Worm (Caenorhabditis elegans) whole organism, L4 larva: Measurements from ENCODE around the gene nhr-269.
"Not testable (repeated sequence)": the region's sequence is repeated elsewhere in the genome, so short reads cannot be mapped to it uniquely, and the experiment has no call there.

ENCODE experiments used
- Y105C5A.15 ChIP-seq: fragments of 200-800 bp; sonication (Bioruptor generic); IDR thresholded peaks from 2 replicates; pipeline ENCODE4 v1.3.6; 2022; ENCODE audit warnings: missing genetic modification characterization, missing compliant biosample characterization
- Y48G9A.11 ChIP-seq: fragments of 200-800 bp; sonication (Bioruptor generic); IDR thresholded peaks from 2 replicates; pipeline ENCODE4 v1.3.6; 2022; ENCODE audit warnings: missing genetic modification reagents, missing genetic modification characterization, missing compliant biosample characterization
- Y75B8A.6 ChIP-seq: fragments of 200-800 bp; sonication (Bioruptor generic); IDR thresholded peaks from 2 replicates; pipeline ENCODE4 v1.3.6; 2022; ENCODE audit warnings: missing genetic modification reagents, missing genetic modification characterization, missing compliant biosample characterization
- arid-1 ChIP-seq: fragments of 200-800 bp; sonication (Bioruptor generic); conservative IDR thresholded peaks from 2 replicates; pipeline ENCODE4 v1.3.6; 2022; ENCODE audit warnings: missing genetic modification reagents, missing genetic modification characterization, missing compliant biosample characterization
- ctbp-1 ChIP-seq: fragments of 200-800 bp; sonication (Bioruptor generic); IDR thresholded peaks from 2 replicates; pipeline ENCODE4 v1.3.6; 2022; ENCODE audit warnings: missing genetic modification reagents, missing genetic modification characterization, missing compliant biosample characterization
- daf-16 ChIP-seq, 3 experiments: sonication (generic microtip); optimal IDR thresholded peaks; 2 replicates each; lab custom pipeline; 2016 to 2017; ENCODE audit warnings: missing genetic modification characterization in 3 of 3, missing genetic modification reagents in 3 of 3, mild to moderate bottlenecking in 2 of 3, missing compliant biosample characterization in 2 of 3, missing biosample characterization in 1 of 3, moderate library complexity in 1 of 3
- dmd-6 ChIP-seq: fragments of 200-800 bp; sonication (Bioruptor generic); IDR thresholded peaks from 2 replicates; pipeline ENCODE4 v1.3.6; 2022; ENCODE audit warnings: missing genetic modification reagents, missing genetic modification characterization, missing compliant biosample characterization
- dve-1 ChIP-seq: sonication (generic microtip); optimal IDR thresholded peaks from 2 replicates; lab custom pipeline; 2017; ENCODE audit warnings: antibody characterized with exemption, mild to moderate bottlenecking, missing genetic modification characterization, missing compliant biosample characterization; ENCODE audit not compliant: insufficient read depth
- egl-43 ChIP-seq: fragments of 200-800 bp; sonication (Bioruptor generic); IDR thresholded peaks from 2 replicates; pipeline ENCODE4 v1.3.6; 2022; ENCODE audit warnings: missing genetic modification reagents, missing genetic modification characterization, missing compliant biosample characterization
- hlh-11 ChIP-seq: fragments of 200-800 bp; sonication (Bioruptor generic); optimal IDR thresholded peaks from 2 replicates; lab custom pipeline; 2018; ENCODE audit warnings: mild to moderate bottlenecking, missing genetic modification characterization, missing compliant biosample characterization
- lim-7 ChIP-seq: fragments of 200-800 bp; sonication (Bioruptor generic); IDR thresholded peaks from 2 replicates; pipeline ENCODE4 v1.3.6; 2022; ENCODE audit warnings: missing genetic modification characterization, missing compliant biosample characterization
- lin-1 ChIP-seq: fragments of 200-800 bp; sonication (Bioruptor generic); IDR thresholded peaks from 2 replicates; pipeline ENCODE4 v1.3.6; 2022; ENCODE audit warnings: missing genetic modification reagents, missing genetic modification characterization, missing compliant biosample characterization
- lin-38 ChIP-seq: fragments of 200-800 bp; sonication (Bioruptor generic); IDR thresholded peaks from 2 replicates; pipeline ENCODE4 v1.3.6; 2022; ENCODE audit warnings: missing genetic modification reagents, missing genetic modification characterization, missing compliant biosample characterization
- madf-5 ChIP-seq, 2 experiments: fragments of 200-800 bp; sonication (Bioruptor generic); IDR thresholded peaks; 2 replicates each; pipeline ENCODE4 v1.3.6; 2022; ENCODE audit warnings: missing compliant biosample characterization in 2 of 2, missing genetic modification characterization in 2 of 2
- madf-9 ChIP-seq: fragments of 200-800 bp; sonication (Bioruptor generic); conservative IDR thresholded peaks from 2 replicates; pipeline ENCODE4 v1.3.6; 2022; ENCODE audit warnings: missing genetic modification reagents, missing genetic modification characterization, missing compliant biosample characterization
- mdt-29 ChIP-seq: fragments of 200-800 bp; sonication (Bioruptor generic); IDR thresholded peaks from 2 replicates; pipeline ENCODE4 v1.3.6; 2022; ENCODE audit warnings: missing genetic modification reagents, missing genetic modification characterization, missing compliant biosample characterization
- mep-1 ChIP-seq: fragments of 150-350 bp; sonication (generic microtip); optimal IDR thresholded peaks from 3 replicates; lab custom pipeline; 2014; ENCODE audit warnings: missing biosample characterization, missing genetic modification characterization
- nhr-28 ChIP-seq: fragments of 150-350 bp; optimal IDR thresholded peaks from 2 replicates; lab custom pipeline; 2014; ENCODE audit warnings: missing biosample characterization, missing genetic modification characterization
- nhr-6 ChIP-seq: fragments of 150-350 bp; optimal IDR thresholded peaks from 2 replicates; lab custom pipeline; 2014; ENCODE audit warnings: missing biosample characterization, missing genetic modification characterization
- nhr-77 ChIP-seq: fragments of 150-350 bp; optimal IDR thresholded peaks from 2 replicates; lab custom pipeline; 2014; ENCODE audit warnings: missing biosample characterization, missing genetic modification characterization
- pha-4 ChIP-seq, 2 experiments: fragments of 150-350 bp in 1 of 2; fragments of 200-800 bp in 1 of 2; sonication (Bioruptor generic) in 1 of 2; IDR thresholded peaks in 1 of 2; optimal IDR thresholded peaks in 1 of 2; 2 replicates each; pipeline versions ENCODE4 v1.3.6 to Lab custom; 2014 to 2022; ENCODE audit warnings: missing genetic modification characterization in 2 of 2, missing genetic modification reagents in 2 of 2, missing biosample characterization in 1 of 2, missing compliant biosample characterization in 1 of 2
- pqm-1 ChIP-seq: sonication (generic microtip); optimal IDR thresholded peaks from 2 replicates; lab custom pipeline; 2017; ENCODE audit warnings: missing biosample characterization, missing genetic modification characterization
- set-16 ChIP-seq: fragments of 200-800 bp; sonication (Bioruptor generic); IDR thresholded peaks from 2 replicates; pipeline ENCODE4 v1.3.6; 2022; ENCODE audit warnings: missing genetic modification reagents, missing genetic modification characterization, missing compliant biosample characterization
- snpc-1.2 ChIP-seq: fragments of 200-800 bp; sonication (Bioruptor generic); IDR thresholded peaks from 2 replicates; pipeline ENCODE4 v1.3.6; 2022; ENCODE audit warnings: missing genetic modification reagents, missing genetic modification characterization, missing compliant biosample characterization
- tra-1 ChIP-seq: fragments of 200-800 bp; sonication (Bioruptor generic); IDR thresholded peaks from 2 replicates; pipeline ENCODE4 v1.3.6; 2022; ENCODE audit warnings: missing genetic modification reagents, missing genetic modification characterization, missing compliant biosample characterization
- vab-7 ChIP-seq: fragments of 200-800 bp; sonication (Bioruptor generic); IDR thresholded peaks from 2 replicates; pipeline ENCODE4 v1.3.6; 2022; ENCODE audit warnings: missing genetic modification reagents, missing genetic modification characterization, missing compliant biosample characterization
- zag-1 ChIP-seq: fragments of 150-350 bp; optimal IDR thresholded peaks from 2 replicates; lab custom pipeline; 2014; ENCODE audit warnings: missing biosample characterization, missing genetic modification characterization

nhr-269 gene

ce11 chrV:15327745-15328447 lies 41.7 kb downstream of the nhr-269 start, which contains the start of gene ZK1037.6 (continued):
- no peak for TF ChIP-seq tra-1 (GFP tag; lab: Robert Waterston, UW)
- TF ChIP-seq lin-38: no peak
- no peak for TF ChIP-seq nhr-77
- no peak for TF ChIP-seq lim-7 (GFP tag; lab: Robert Waterston, UW)
- TF ChIP-seq, all 104 proteins: peak for 3

ce11 chrV:15323417-15323816 lies 46.2 kb downstream of the nhr-269 start:
- no peak for TF ChIP-seq nhr-77
- TF ChIP-seq mep-1: no peak
- peak; percentile 59 for TF ChIP-seq dmd-6 (GFP tag; lab: Robert Waterston, UW)
- peak; percentile 27 for TF ChIP-seq hlh-11 (tag; lab: Kevin White, UChicago)
- TF ChIP-seq zag-1 (tag; lab: Kevin White, UChicago): no peak
- peak; percentile 23 for TF ChIP-seq dve-1 (tag; lab: Kevin White, UChicago)
- TF ChIP-seq nhr-28 (tag; lab: Kevin White, UChicago): peak; percentile 73
- TF ChIP-seq nhr-6 (tag; lab: Kevin White, UChicago): peak; percentile 19
- no peak for TF ChIP-seq daf-16 (GFP tag; optimal IDR thresholded peaks at IDR 0.05; lab: Kevin White, UChicago)
- TF ChIP-seq daf-16 (tag; optimal IDR thresholded peaks at IDR 0.05; lab: Kevin White, UChicago): peak; percentile 44
- peak; percentile 74 for TF ChIP-seq pqm-1 (tag; lab: Kevin White, UChicago)
- no peak for TF ChIP-seq madf-9 (GFP tag; lab: Robert Waterston, UW)
- TF ChIP-seq, all 104 proteins: peak for 7

- TF ChIP-seq nhr-28 (tag; lab: Kevin White, UChicago) (peak; percentile 71), pqm-1 (tag; lab: Kevin White, UChicago) (peak; percentile 15), daf-16 (tag; optimal IDR thresholded peaks at IDR 0.05; lab: Kevin White, UChicago) (peak; percentile 24), dmd-6 (GFP tag; lab: Robert Waterston, UW) (peak; percentile 65)
- TF ChIP-seq daf-16 (GFP tag; optimal IDR thresholded peaks at IDR 0.05; lab: Kevin White, UChicago): not testable (repeated sequence)
These were observed 47.0 kb downstream of the nhr-269 start, which contains the start of gene nhr-247 for ce11 chrV:15322653-15323052. TSS of gene nhr-247 (plus strand) at chrV:15322982.

ce11 chrV:15321912-15322311 lies 47.7 kb downstream of the nhr-269 start:
- TF ChIP-seq set-16 (GFP tag; lab: Robert Waterston, UW) (peak; percentile 82), egl-43 (0 out of 2 replicates have a peak, but pooled peaks have one; percentile 21), snpc-1.2 (GFP tag; lab: Robert Waterston, UW) (0 out of 2 replicates have a peak, but pooled peaks have one; percentile 12)

- TF ChIP-seq Y48G9A.11 (GFP tag; lab: Robert Waterston, UW) (0 out of 2 replicates have a peak, but pooled peaks have one; percentile 60), mdt-29 (GFP tag; lab: Robert Waterston, UW) (peak; percentile 86), lin-1 (0 out of 2 replicates have a peak, but pooled peaks have one; percentile 57), arid-1 (GFP tag; lab: Robert Waterston, UW) (peak; percentile 76; the same call in 1 of the 2 replicates), ctbp-1 (GFP tag; lab: Robert Waterston, UW) (peak; percentile 57; the same call in 1 of the 2 replicates), pha-4 (GFP tag; IDR thresholded peaks at IDR 0.05; lab: Robert Waterston, UW) (peak; percentile 74; the same call in 1 of the 2 replicates), vab-7 (GFP tag; lab: Robert Waterston, UW) (peak; percentile 51; the same call in 1 of the 2 replicates), Y75B8A.6 (0 out of 2 replicates have a peak, but pooled peaks have one; percentile 46), lim-7 (GFP tag; lab: Robert Waterston, UW) (peak; percentile 73), egl-43 (0 out of 2 replicates have a peak, but pooled peaks have one; percentile 24), madf-5 (GFP tag; IDR thresholded peaks at IDR 0.05; lab: Robert Waterston, UW) (0 out of 4 replicates have a peak, but pooled peaks of 1 of the 2 experiments have one; percentile 63), snpc-1.2 (GFP tag; lab: Robert Waterston, UW) (peak; percentile 59; the same call in 1 of the 2 replicates), Y105C5A.15 (GFP tag; lab: Robert Waterston, UW) (0 out of 2 replicates have a peak, but pooled peaks have one; percentile 30)
- not testable (repeated sequence) for TF ChIP-seq pha-4 (tag; optimal IDR thresholded peaks at IDR 0.05; lab: Kevin White, UChicago)
These were observed 48.8 kb downstream of the nhr-269 start for ce11 chrV:15320756-15321332.
